Worm (Caenorhabditis elegans): ENCODE data around the gene ints-13.
A peak's percentile ranks its signal among the peaks of the same experiment; 100 is the strongest.

The ints-13 gene

DNA sequence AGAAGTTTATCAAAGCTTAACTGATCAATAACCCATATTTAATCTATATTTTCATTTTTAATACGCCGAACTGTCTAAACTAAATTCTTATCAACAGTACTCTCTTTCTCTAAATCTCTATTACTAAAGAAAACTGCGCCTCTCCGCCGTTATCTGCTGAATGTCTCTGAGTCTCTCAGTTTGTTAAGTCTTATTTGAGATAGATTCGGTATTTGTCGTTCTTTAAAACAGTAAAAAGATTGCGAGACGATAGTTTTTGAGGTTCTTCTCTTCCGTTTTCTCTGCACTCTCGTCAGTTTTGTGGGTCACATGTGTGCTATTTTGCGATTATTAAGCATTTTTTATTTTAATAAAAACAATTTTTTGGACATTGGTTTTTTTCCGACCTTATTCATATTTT is 36.9 kb upstream of the ints-13 start, which contains the start of gene sma-10 (continued):
- TF ChIP-seq spr-3 (GFP tag; optimal IDR thresholded peaks at IDR 0.05) (no peak), Y5F2A.4 (GFP tag; optimal IDR thresholded peaks at IDR 0.05) (no peak), F37D6.2 (tag; optimal IDR thresholded peaks at IDR 0.05) (no peak), T26A8.4 (GFP tag; IDR thresholded peaks at IDR 0.05) (no peak), vab-7 (GFP tag; IDR thresholded peaks at IDR 0.05) (no peak), D1046.2 (GFP tag; IDR thresholded peaks at IDR 0.05) (no peak), spr-1 (tag; optimal IDR thresholded peaks at IDR 0.05) (no peak), snpc-4 (tag; optimal IDR thresholded peaks at IDR 0.05) (no peak), lin-38 (GFP tag; IDR thresholded peaks at IDR 0.05) (peak; percentile 52), ceh-20 (GFP tag; IDR thresholded peaks at IDR 0.05) (no peak), gei-8 (GFP tag; optimal IDR thresholded peaks at IDR 0.05) (no peak), attf-4 (tag; optimal IDR thresholded peaks at IDR 0.05) (no peak), zag-1 (tag; optimal IDR thresholded peaks at IDR 0.05) (no peak), unc-62 (GFP tag; optimal IDR thresholded peaks at IDR 0.05 in 1 of 2) (peak in 1 of 2 experiments; percentile 49), unc-62 (tag; optimal IDR thresholded peaks at IDR 0.05) (no peak), nhr-41 (GFP tag; IDR thresholded peaks at IDR 0.05) (no peak), lin-39 (tag; optimal IDR thresholded peaks at IDR 0.05) (no peak), nhr-11 (tag; optimal IDR thresholded peaks at IDR 0.05) (no peak), aha-1 (tag) (no peak), aly-2 (tag; optimal IDR thresholded peaks at IDR 0.05) (no peak), ZK337.2 (GFP tag; IDR thresholded peaks at IDR 0.05) (no peak), hif-1 (tag; optimal IDR thresholded peaks at IDR 0.05) (peak in 1 of 2 experiments; percentile 29), madf-5 (GFP tag; IDR thresholded peaks at IDR 0.05) (no peak), madf-9 (GFP tag; conservative IDR thresholded peaks at IDR 0.05) (no peak), ctbp-1 (GFP tag; IDR thresholded peaks at IDR 0.05) (no peak), dmd-8 (GFP tag; IDR thresholded peaks at IDR 0.05) (no peak), mxl-3 (GFP tag; optimal IDR thresholded peaks at IDR 0.05) (peak; percentile 32), R02D3.7 (tag; optimal IDR thresholded peaks at IDR 0.05) (no peak), nhr-25 (tag; optimal IDR thresholded peaks at IDR 0.05; ENCODE audit: borderline replicate concordance, insufficient read depth) (no peak), hlh-11 (tag; optimal IDR thresholded peaks at IDR 0.05) (peak; percentile 93), Y48G9A.11 (GFP tag; IDR thresholded peaks at IDR 0.05) (no peak), ZK546.5 (tag; optimal IDR thresholded peaks at IDR 0.05) (no peak), unc-130 (GFP tag; optimal IDR thresholded peaks at IDR 0.05) (no peak), lin-15B (tag; optimal IDR thresholded peaks at IDR 0.05) (no peak), dmd-6 (GFP tag; IDR thresholded peaks at IDR 0.05) (peak; percentile 83), mdl-1 (tag; optimal IDR thresholded peaks at IDR 0.05) (peak in 1 of 2 experiments; percentile 61), ama-1 (optimal IDR thresholded peaks at IDR 0.05) (no peak), daf-8 (GFP tag; IDR thresholded peaks at IDR 0.05) (no peak), ztf-11 (tag; optimal IDR thresholded peaks at IDR 0.05) (no peak), nhr-42 (GFP tag; IDR thresholded peaks at IDR 0.05) (no peak), dpl-1 (GFP tag; optimal IDR thresholded peaks at IDR 0.05) (peak; percentile 34), nhr-10 (tag; optimal IDR thresholded peaks at IDR 0.05) (no peak), ceh-82 (tag; optimal IDR thresholded peaks at IDR 0.05) (no peak), pqm-1 (tag; optimal IDR thresholded peaks at IDR 0.05) (peak; percentile 99), zip-11 (GFP tag; IDR thresholded peaks at IDR 0.05) (no peak), snpc-1.2 (GFP tag; IDR thresholded peaks at IDR 0.05) (no peak), Y75B8A.6 (GFP tag; IDR thresholded peaks at IDR 0.05) (no peak), nhr-28 (tag; optimal IDR thresholded peaks at IDR 0.05) (peak; percentile 92), nhr-6 (tag; optimal IDR thresholded peaks at IDR 0.05) (no peak), lin-29 (GFP tag; IDR thresholded peaks at IDR 0.05) (no peak), daf-12 (tag; optimal IDR thresholded peaks at IDR 0.05) (no peak), ceh-44 (GFP tag; IDR thresholded peaks at IDR 0.05) (no peak), skn-1 (tag; optimal IDR thresholded peaks at IDR 0.05) (no peak), duxl-1 (tag; optimal IDR thresholded peaks at IDR 0.05; ENCODE audit: poor library complexity) (no peak)
